Fruit fly (Drosophila melanogaster) whole organism, wandering third instar larva: ENCODE data around the gene CG3808.

Source experiments
- CG32264 ChIP-seq: fragments of 200-800 bp; sonication (Bioruptor generic); optimal IDR thresholded peaks from 2 replicates; lab custom pipeline; 2016; ENCODE audit warnings: missing biosample characterization, missing genetic modification characterization
- CrebA ChIP-seq: fragments of 200-800 bp; sonication (Bioruptor generic); optimal IDR thresholded peaks from 2 replicates; lab custom pipeline; 2016; ENCODE audit warnings: missing biosample characterization, mild to moderate bottlenecking, missing genetic modification characterization, borderline replicate concordance
- Dif ChIP-seq: fragments of 200-275, 200-300 bp; sonication (Bioruptor generic); optimal IDR thresholded peaks from 2 replicates; lab custom pipeline; 2018; ENCODE audit warnings: missing biosample characterization, missing genetic modification characterization; ENCODE audit not compliant: partially characterized antibody
- Myc ChIP-seq: fragments of >200 bp; optimal IDR thresholded peaks from 2 replicates; lab custom pipeline; 2017
- dmrt93B ChIP-seq: fragments of 200-800 bp; sonication (Bioruptor generic); optimal IDR thresholded peaks from 2 replicates; lab custom pipeline; 2018; ENCODE audit warnings: missing biosample characterization, mild to moderate bottlenecking, missing genetic modification characterization
- foxo ChIP-seq, 2 experiments: fragments of 200-800 bp; sonication (Bioruptor generic); optimal IDR thresholded peaks; 2 replicates in 1 of 2; 3 replicates in 1 of 2; lab custom pipeline; 2016 to 2017; ENCODE audit warnings: missing biosample characterization in 2 of 2, missing genetic modification characterization in 2 of 2
- fru ChIP-seq: fragments of 200-800 bp; sonication (Bioruptor generic); optimal IDR thresholded peaks from 3 replicates; lab custom pipeline; 2016; ENCODE audit warnings: missing biosample characterization, mild to moderate bottlenecking, missing genetic modification characterization
- h ChIP-seq: fragments of 200-800 bp; sonication (Bioruptor generic); optimal IDR thresholded peaks from 3 replicates; lab custom pipeline; 2016; ENCODE audit warnings: missing biosample characterization, mild to moderate bottlenecking, missing genetic modification characterization
- sv ChIP-seq: fragments of 200-800 bp; sonication (Bioruptor generic); optimal IDR thresholded peaks from 3 replicates; lab custom pipeline; 2016; ENCODE audit warnings: missing biosample characterization, missing genetic modification characterization
- tai ChIP-seq: sonication (Bioruptor generic); optimal IDR thresholded peaks from 2 replicates; lab custom pipeline; 2016; ENCODE audit warnings: missing biosample characterization, missing genetic modification characterization
- usp ChIP-seq: fragments of >200 bp; optimal IDR thresholded peaks from 2 replicates; lab custom pipeline; 2017; ENCODE audit warnings: missing biosample characterization, missing genetic modification characterization

- TF ChIP-seq Myc: no peak
- TF ChIP-seq Dif (GFP tag; lab: Kevin White, UChicago): no peak
- TF ChIP-seq fru (GFP tag; lab: Kevin White, UChicago): no peak
- no peak for TF ChIP-seq CrebA
- no peak for TF ChIP-seq h (GFP tag; lab: Kevin White, UChicago)
- no peak for TF ChIP-seq usp (GFP tag; lab: Kevin White, UChicago)
- no peak for TF ChIP-seq foxo (GFP tag; optimal IDR thresholded peaks at IDR 0.05; lab: Kevin White, UChicago)
- TF ChIP-seq CG32264: no peak
- no peak for TF ChIP-seq dmrt93B
- no peak for TF ChIP-seq sv (GFP tag; lab: Kevin White, UChicago)
- TF ChIP-seq tai: no peak
Observed at dm6 chr3L:19048761-19049160, 48.4 kb upstream of the CG3808 start.
